Fruit fly (Drosophila melanogaster): ENCODE results near the gene CG13894.

dm6 chr3L:698748-699367 is at the start of gene CG13894:
- TF ChIP-seq psq (optimal IDR thresholded peaks at IDR 0.05) (no peak), usp (GFP tag; optimal IDR thresholded peaks at IDR 0.05) (no peak), CG8478 (optimal IDR thresholded peaks at IDR 0.05) (no peak)
